Worm (Caenorhabditis elegans) whole organism, midembryonic: ENCODE data around the gene K10B3.5.

Experiments used
- T22C8.4 ChIP-seq: fragments of 200-800 bp; sonication (Bioruptor generic); IDR thresholded peaks from 2 replicates; pipeline ENCODE4 v1.3.6; 2022; ENCODE audit warnings: missing genetic modification characterization, missing compliant biosample characterization
- cog-1 ChIP-seq: sonication (generic microtip); optimal IDR thresholded peaks from 2 replicates; lab custom pipeline; 2016; ENCODE audit warnings: missing genetic modification characterization, missing compliant biosample characterization
- med-1 ChIP-seq: sonication (generic microtip); optimal IDR thresholded peaks from 2 replicates; lab custom pipeline; 2017; ENCODE audit warnings: missing genetic modification characterization, mild to moderate bottlenecking, missing compliant biosample characterization, antibody characterized with exemption, missing genetic modification reagents; ENCODE audit not compliant: insufficient read depth
- ref-1 ChIP-seq: fragments of 200-800 bp; sonication (Bioruptor generic); conservative IDR thresholded peaks from 2 replicates; pipeline ENCODE4 v1.3.6; 2022; ENCODE audit warnings: missing genetic modification reagents, missing genetic modification characterization, missing compliant biosample characterization
- tab-1 ChIP-seq: fragments of 200-800 bp; sonication (Bioruptor generic); IDR thresholded peaks from 2 replicates; pipeline ENCODE4 v1.3.6; 2022; ENCODE audit warnings: missing genetic modification characterization, missing compliant biosample characterization
- ztf-29 ChIP-seq: fragments of 200-800 bp; sonication (Bioruptor generic); IDR thresholded peaks from 2 replicates; pipeline ENCODE4 v1.3.6; 2022; ENCODE audit warnings: missing genetic modification reagents, missing genetic modification characterization, missing compliant biosample characterization

DNA sequence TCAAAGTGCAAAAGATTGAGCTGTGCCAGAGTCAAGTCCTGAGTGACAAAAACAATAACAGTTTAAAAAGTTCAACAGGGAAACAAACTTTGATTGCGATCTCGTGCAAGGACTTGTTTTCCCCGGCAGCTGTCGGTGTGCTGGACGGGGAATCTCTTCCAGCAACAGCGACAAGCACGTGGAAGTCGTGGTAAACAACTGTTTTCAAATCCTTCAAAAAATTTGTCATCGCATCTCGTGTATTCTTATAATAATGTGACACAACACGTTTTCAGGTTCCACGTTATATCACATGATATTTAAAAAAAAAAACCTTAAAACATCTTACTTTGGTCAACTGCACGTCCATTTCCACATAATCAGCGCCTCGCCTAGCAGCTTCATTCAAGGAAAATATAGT lies 2.3 kb upstream of the K10B3.5 start:
- TF ChIP-seq ztf-29 (GFP tag; lab: Robert Waterston, UW), result no peak
- TF ChIP-seq tab-1, result no peak
- TF ChIP-seq cog-1 (tag; lab: Kevin White, UChicago), result no peak
- TF ChIP-seq med-1, result no peak
- TF ChIP-seq T22C8.4, result no peak
- TF ChIP-seq ref-1 (GFP tag; lab: Robert Waterston, UW), result no peak
